Worm (Caenorhabditis elegans): Measurements from ENCODE around the gene lgc-58.

ce11 chrX:6081793-6082192 is 6.5 kb downstream of the lgc-58 start:
- no peak for TF ChIP-seq aly-1 (tag; optimal IDR thresholded peaks at IDR 0.05)
- no peak for TF ChIP-seq ama-1 (optimal IDR thresholded peaks at IDR 0.05)
- no peak for TF ChIP-seq tra-4 (tag; optimal IDR thresholded peaks at IDR 0.05)
